Worm (Caenorhabditis elegans) whole organism, L1 larva: ENCODE results near the gene F38A5.22.
"Not testable (repeated sequence)": the region's sequence is repeated elsewhere in the genome, so short reads cannot be mapped to it uniquely, and the experiment has no call there.

Source experiments
- F16B12.6 ChIP-seq: fragments of 150-350 bp; optimal IDR thresholded peaks from 2 replicates; lab custom pipeline; 2014; ENCODE audit warnings: missing biosample characterization, missing genetic modification characterization
- Y116A8C.19 ChIP-seq: sonication (generic microtip); optimal IDR thresholded peaks from 2 replicates; lab custom pipeline; 2016; ENCODE audit warnings: missing compliant biosample characterization, missing genetic modification characterization, borderline replicate concordance
- aha-1 ChIP-seq: fragments of 150-350 bp; optimal IDR thresholded peaks from 2 replicates; lab custom pipeline; 2014; ENCODE audit warnings: missing biosample characterization, missing genetic modification characterization
- aly-2 ChIP-seq: fragments of 150-350 bp; optimal IDR thresholded peaks from 2 replicates; lab custom pipeline; 2014; ENCODE audit warnings: missing biosample characterization, missing genetic modification characterization
- ama-1 ChIP-seq: fragments of 150-350 bp; optimal IDR thresholded peaks from 2 replicates; lab custom pipeline; 2014
- blmp-1 ChIP-seq: fragments of 150-350 bp; optimal IDR thresholded peaks from 2 replicates; lab custom pipeline; 2014; ENCODE audit warnings: missing biosample characterization, missing genetic modification characterization
- ceh-8 ChIP-seq: fragments of 200-800 bp; sonication (Bioruptor generic); optimal IDR thresholded peaks from 2 replicates; lab custom pipeline; 2018; ENCODE audit warnings: mild to moderate bottlenecking, missing genetic modification characterization, moderate library complexity, missing compliant biosample characterization
- ceh-90 ChIP-seq: sonication (generic microtip); optimal IDR thresholded peaks from 2 replicates; lab custom pipeline; 2016; ENCODE audit warnings: missing genetic modification characterization, missing compliant biosample characterization
- efl-1 ChIP-seq, 4 experiments: fragments of 150-350 bp; optimal IDR thresholded peaks in 3 of 4; peaks in 1 of 4; 1 replicate in 1 of 4; 2 replicates in 3 of 4; lab custom pipeline; 2014; ENCODE audit warnings: missing biosample characterization in 2 of 4, missing genetic modification characterization in 2 of 4, missing genetic modification reagents in 2 of 4
- efl-3 ChIP-seq: fragments of 200-800 bp; sonication (Bioruptor generic); optimal IDR thresholded peaks from 2 replicates; lab custom pipeline; 2018; ENCODE audit warnings: mild to moderate bottlenecking, missing genetic modification characterization, missing compliant biosample characterization
- egl-27 ChIP-seq, 2 experiments: fragments of 150-350 bp in 1 of 2; sonication (generic microtip); optimal IDR thresholded peaks; 3 replicates each; lab custom pipeline; 2017 to 2018; ENCODE audit warnings: missing biosample characterization in 2 of 2, missing genetic modification characterization in 2 of 2, missing genetic modification reagents in 2 of 2
- elt-2 ChIP-seq: sonication (generic microtip); optimal IDR thresholded peaks from 2 replicates; lab custom pipeline; 2016; ENCODE audit warnings: missing genetic modification characterization, mild to moderate bottlenecking, inconsistent platforms, missing compliant biosample characterization, missing genetic modification reagents
- elt-3 ChIP-seq, 6 experiments: fragments of 150-350 bp in 1 of 6; sonication (generic microtip); optimal IDR thresholded peaks; 2 replicates each; lab custom pipeline; 2017 to 2018; ENCODE audit warnings: missing biosample characterization in 6 of 6, missing genetic modification characterization in 6 of 6, inconsistent platforms in 1 of 6
- fkh-10 ChIP-seq: sonication (generic microtip); optimal IDR thresholded peaks from 2 replicates; lab custom pipeline; 2017; ENCODE audit warnings: missing biosample characterization, missing genetic modification reagents, missing genetic modification characterization
- fkh-4 ChIP-seq: sonication (generic microtip); optimal IDR thresholded peaks from 2 replicates; lab custom pipeline; 2016; ENCODE audit warnings: missing compliant biosample characterization, missing genetic modification characterization, borderline replicate concordance
- grh-1 ChIP-seq: fragments of 200-800 bp; sonication (Bioruptor generic); IDR thresholded peaks from 2 replicates; pipeline ENCODE4 v1.3.6; 2022; ENCODE audit warnings: missing genetic modification reagents, missing genetic modification characterization, missing compliant biosample characterization
- hlh-17 ChIP-seq: fragments of 200-800 bp; sonication (Bioruptor generic); optimal IDR thresholded peaks from 2 replicates; lab custom pipeline; 2018; ENCODE audit warnings: missing genetic modification characterization, mild to moderate bottlenecking, missing compliant biosample characterization, moderate library complexity, borderline replicate concordance
- jun-1 ChIP-seq: fragments of 150-350 bp; optimal IDR thresholded peaks from 2 replicates; lab custom pipeline; 2014; ENCODE audit warnings: missing biosample characterization, missing genetic modification reagents, missing genetic modification characterization
- lin-13 ChIP-seq: fragments of 150-350 bp; optimal IDR thresholded peaks from 2 replicates; lab custom pipeline; 2014; ENCODE audit warnings: missing biosample characterization, missing genetic modification reagents, missing genetic modification characterization
- lin-14 ChIP-seq: fragments of 200-800 bp; sonication (Bioruptor generic); optimal IDR thresholded peaks from 2 replicates; lab custom pipeline; 2018; ENCODE audit warnings: mild to moderate bottlenecking, missing genetic modification characterization, moderate library complexity, missing compliant biosample characterization
- lin-15B ChIP-seq: fragments of 150-350 bp; sonication (generic microtip); optimal IDR thresholded peaks from 3 replicates; lab custom pipeline; 2014; ENCODE audit warnings: missing biosample characterization, missing genetic modification characterization
- lin-35 ChIP-seq, 2 experiments: fragments of 150-350 bp; optimal IDR thresholded peaks; 2 replicates each; lab custom pipeline; 2014; ENCODE audit warnings: missing biosample characterization in 2 of 2, missing genetic modification characterization in 2 of 2, missing genetic modification reagents in 2 of 2
- lir-3 ChIP-seq: sonication (generic microtip); optimal IDR thresholded peaks from 2 replicates; lab custom pipeline; 2016; ENCODE audit warnings: mild to moderate bottlenecking, missing genetic modification characterization, moderate library complexity, missing compliant biosample characterization; ENCODE audit not compliant: poor library complexity
- mef-2 ChIP-seq: fragments of 150-350 bp; optimal IDR thresholded peaks from 2 replicates; lab custom pipeline; 2014; ENCODE audit warnings: missing biosample characterization, missing genetic modification characterization
- nhr-12 ChIP-seq: sonication (generic microtip); optimal IDR thresholded peaks from 2 replicates; lab custom pipeline; 2017; ENCODE audit warnings: missing biosample characterization, missing genetic modification characterization
- nhr-19 ChIP-seq: fragments of 200-800 bp; sonication (Bioruptor generic); conservative IDR thresholded peaks from 2 replicates; pipeline ENCODE4 v1.3.6; 2022; ENCODE audit warnings: missing genetic modification characterization, missing compliant biosample characterization
- nhr-20 ChIP-seq: sonication (generic microtip); optimal IDR thresholded peaks from 2 replicates; lab custom pipeline; 2016; ENCODE audit warnings: mild to moderate bottlenecking, missing genetic modification characterization, missing compliant biosample characterization
- nhr-237 ChIP-seq: fragments of 150-350 bp; optimal IDR thresholded peaks from 2 replicates; lab custom pipeline; 2014; ENCODE audit warnings: missing biosample characterization, missing genetic modification characterization
- nhr-28 ChIP-seq: fragments of 150-350 bp; optimal IDR thresholded peaks from 2 replicates; lab custom pipeline; 2014; ENCODE audit warnings: missing biosample characterization, missing genetic modification characterization
- nhr-47 ChIP-seq: sonication (generic microtip); optimal IDR thresholded peaks from 2 replicates; lab custom pipeline; 2016; ENCODE audit warnings: mild to moderate bottlenecking, missing genetic modification characterization, moderate library complexity, missing compliant biosample characterization
- nhr-77 ChIP-seq: fragments of 150-350 bp; optimal IDR thresholded peaks from 2 replicates; lab custom pipeline; 2014; ENCODE audit warnings: missing biosample characterization, missing genetic modification characterization
- nhr-85 ChIP-seq: sonication (generic microtip); peaks from one replicate; lab custom pipeline; 2016; ENCODE audit warnings: missing genetic modification characterization, inconsistent platforms, missing compliant biosample characterization
- pqm-1 ChIP-seq: sonication (generic microtip); optimal IDR thresholded peaks from 3 replicates; lab custom pipeline; 2017; ENCODE audit warnings: missing biosample characterization, missing genetic modification characterization
- skn-1 ChIP-seq: fragments of 150-350 bp; optimal IDR thresholded peaks from 2 replicates; lab custom pipeline; 2014; ENCODE audit warnings: missing biosample characterization, missing genetic modification characterization
- snu-23 ChIP-seq: sonication (generic microtip); optimal IDR thresholded peaks from 2 replicates; lab custom pipeline; 2016; ENCODE audit warnings: missing genetic modification characterization, missing compliant biosample characterization
- sup-37 ChIP-seq: fragments of 200-800 bp; sonication (Bioruptor generic); optimal IDR thresholded peaks from 2 replicates; lab custom pipeline; 2018; ENCODE audit warnings: mild to moderate bottlenecking, missing genetic modification characterization, missing compliant biosample characterization
- unc-130 ChIP-seq: fragments of 150-350 bp; optimal IDR thresholded peaks from 2 replicates; lab custom pipeline; 2017; ENCODE audit warnings: missing biosample characterization, missing genetic modification characterization, inconsistent platforms
- unc-62 ChIP-seq: fragments of 150-350 bp; optimal IDR thresholded peaks from 2 replicates; lab custom pipeline; 2014; ENCODE audit warnings: missing biosample characterization, missing genetic modification reagents, missing genetic modification characterization
- unc-86 ChIP-seq: sonication (generic microtip); optimal IDR thresholded peaks from 2 replicates; lab custom pipeline; 2016; ENCODE audit warnings: missing genetic modification characterization, missing compliant biosample characterization
- xbp-1 ChIP-seq: sonication (generic microtip); optimal IDR thresholded peaks from 2 replicates; lab custom pipeline; 2016; ENCODE audit warnings: missing genetic modification characterization, missing compliant biosample characterization
- zag-1 ChIP-seq: fragments of 150-350 bp; optimal IDR thresholded peaks from 2 replicates; lab custom pipeline; 2014; ENCODE audit warnings: missing biosample characterization, missing genetic modification characterization
- zip-4 ChIP-seq: fragments of 200-800 bp; sonication (Bioruptor generic); optimal IDR thresholded peaks from 2 replicates; lab custom pipeline; 2018; ENCODE audit warnings: mild to moderate bottlenecking, missing genetic modification characterization, moderate library complexity, missing compliant biosample characterization
- ztf-11 ChIP-seq, 2 experiments: sonication (generic microtip); optimal IDR thresholded peaks; 2 replicates each; lab custom pipeline; 2016 to 2017; ENCODE audit warnings: missing genetic modification characterization in 2 of 2, missing biosample characterization in 1 of 2, missing compliant biosample characterization in 1 of 2

The F38A5.22 gene

DNA sequence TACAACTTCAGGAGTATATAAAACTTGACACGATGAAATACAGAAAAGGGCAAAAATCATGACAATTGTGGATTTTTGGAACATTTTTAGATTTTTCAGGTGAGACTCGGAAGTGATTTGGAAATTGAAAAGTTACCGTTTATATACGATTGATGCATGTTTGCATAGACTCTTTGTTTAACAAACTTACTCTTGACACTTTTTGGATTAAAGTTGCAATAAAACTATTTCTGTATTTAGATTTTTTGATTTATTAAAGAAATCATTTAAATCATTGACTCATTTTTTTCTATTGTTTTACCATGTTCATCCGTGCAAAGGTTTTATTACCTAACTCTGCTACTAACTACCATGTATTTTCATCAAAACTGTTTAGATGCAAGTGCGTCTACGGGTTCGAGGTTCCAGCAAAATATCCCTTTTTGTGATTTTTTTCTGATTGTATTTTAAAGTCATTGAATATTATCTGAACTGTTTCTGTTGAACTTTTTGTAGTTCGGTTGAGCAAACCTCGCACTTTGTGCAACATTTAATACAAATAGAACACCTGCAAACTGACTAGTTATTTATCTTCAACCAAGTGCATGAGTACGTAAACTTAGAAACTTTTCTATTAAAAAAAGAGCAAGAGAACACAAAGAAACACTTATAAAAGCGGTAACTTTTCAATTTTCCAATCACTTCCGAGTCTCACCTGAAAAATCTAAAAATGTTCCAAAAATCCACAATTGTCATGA, 4.6 kb downstream of the F38A5.22 start, which contains the start of the genes nspb-1 and nspb-2:
nspb-1 (minus strand) TSS at position 101 of the 737 bp plus-strand sequence.
nspb-2 (plus strand) TSS at position 687 of the 737 bp plus-strand sequence.
- not testable (repeated sequence) for TF ChIP-seq Y116A8C.19, unc-130, nhr-77 (tag; lab: Kevin White, UChicago)
- TF ChIP-seq, all 84 proteins: peak for 0; not testable (repeated sequence) for 84

DNA sequence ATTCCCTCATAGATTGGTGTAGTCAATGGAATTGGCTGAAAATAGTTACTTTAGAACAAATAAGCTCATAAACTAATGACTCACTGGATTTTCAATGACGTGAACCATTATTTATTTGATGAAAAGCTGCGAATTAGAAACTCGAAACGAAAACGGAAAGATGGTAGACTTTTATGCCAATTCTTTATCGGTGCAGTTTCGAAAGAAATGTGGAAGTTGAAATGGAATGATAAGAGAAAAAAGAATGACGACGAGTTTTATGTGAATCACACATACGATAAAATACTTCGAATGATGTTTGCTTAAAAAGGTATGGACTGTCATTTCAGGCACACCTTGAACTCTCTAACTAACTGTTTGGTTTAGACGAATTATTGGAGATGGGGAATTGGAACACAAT, 5.7 kb downstream of the F38A5.22 start, which contains the start of the genes lec-11 and irld-7:
lec-11 (minus strand) TSS at position 126 of the 400 bp plus-strand sequence.
irld-7 (plus strand) TSS at position 332 of the 400 bp plus-strand sequence.
- TF ChIP-seq elt-2 (tag; lab: Kevin White, UChicago) (peak; percentile 46), xbp-1 (tag; lab: Kevin White, UChicago) (no peak)

DNA sequence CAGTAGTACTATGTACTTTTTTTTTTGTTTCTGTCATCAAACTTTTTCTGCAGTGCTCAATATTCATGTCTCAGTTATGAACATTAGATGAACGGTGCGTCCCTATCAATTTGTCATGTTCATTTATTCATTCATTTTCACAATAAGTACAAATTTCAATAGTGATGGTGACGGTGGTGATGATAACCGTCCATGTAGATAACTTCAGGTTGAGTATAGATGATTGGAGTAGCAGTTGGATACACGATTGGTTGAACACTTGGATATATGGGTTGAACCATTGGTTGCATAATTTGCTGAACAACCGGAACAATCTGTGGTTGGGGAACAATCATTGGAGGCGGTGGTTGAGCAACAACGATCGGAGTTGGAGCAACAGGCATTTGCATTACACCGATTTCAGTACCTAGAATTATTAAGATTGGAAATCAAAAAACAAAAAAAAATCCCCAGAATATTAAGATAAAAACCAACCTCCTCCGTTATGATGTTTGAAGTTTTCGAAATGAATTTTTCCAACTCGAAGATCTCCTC, 7.6 kb downstream of the F38A5.22 start:
- TF ChIP-seq nhr-20 (tag; lab: Kevin White, UChicago), result no peak
- no peak for TF ChIP-seq jun-1
- no peak for TF ChIP-seq snu-23
- TF ChIP-seq fkh-4 (tag; lab: Kevin White, UChicago), result no peak
- TF ChIP-seq mef-2 (tag; lab: Kevin White, UChicago), result no peak
- no peak for TF ChIP-seq efl-1 (optimal IDR thresholded peaks at IDR 0.05; lab: Kevin White, UChicago)
- no peak for TF ChIP-seq efl-1 (GFP tag; optimal IDR thresholded peaks at IDR 0.05 in 1 of 2; lab: Kevin White, UChicago)

DNA sequence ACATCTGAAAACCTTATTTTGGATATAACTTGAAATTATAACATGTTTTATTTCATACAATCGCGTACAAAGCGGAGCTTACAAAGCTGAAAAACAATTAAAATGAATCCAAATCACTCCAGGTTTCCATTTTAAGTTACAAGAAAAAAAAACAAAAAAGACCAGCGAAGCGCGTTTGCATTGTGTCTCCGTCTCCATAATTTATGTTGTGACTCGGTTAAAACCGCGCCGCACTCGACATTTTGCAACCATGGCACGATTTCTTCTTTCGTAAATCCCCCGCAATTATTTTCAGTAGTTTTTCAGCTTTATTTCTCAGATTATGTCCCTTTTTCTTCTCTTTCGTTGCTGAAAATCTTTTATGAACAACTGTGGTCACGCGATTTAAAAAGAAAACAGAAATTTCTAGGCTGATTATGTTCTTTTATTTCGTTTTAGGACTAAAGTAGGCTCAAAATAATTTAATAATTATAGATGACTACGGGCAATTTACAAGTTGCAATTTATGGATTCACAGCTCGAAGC, 10.3 kb downstream of the F38A5.22 start, which contains the start of the genes F38A5.2 and dnj-11:
F38A5.2 (minus strand) TSS at position 4 of the 525 bp plus-strand sequence.
dnj-11 (plus strand) TSS at position 475 of the 525 bp plus-strand sequence.
- TF ChIP-seq zag-1 (tag; lab: Kevin White, UChicago) (no peak), lin-35 (GFP tag; optimal IDR thresholded peaks at IDR 0.05; lab: Kevin White, UChicago) (peak; percentile 86 to 91), nhr-85 (peak; percentile 92), fkh-4 (tag; lab: Kevin White, UChicago) (no peak), lin-13 (GFP tag; lab: Kevin White, UChicago) (peak; percentile 70), grh-1 (GFP tag; lab: Robert Waterston, UW) (peak; percentile 74), ceh-8 (GFP tag; lab: Kevin White, UChicago) (no peak), F16B12.6 (tag; lab: Kevin White, UChicago) (peak; percentile 60), sup-37 (GFP tag; lab: Kevin White, UChicago) (peak; percentile 7), fkh-10 (GFP tag; lab: Kevin White, UChicago) (peak; percentile 65), nhr-19 (GFP tag; lab: Robert Waterston, UW) (peak; percentile 82), blmp-1 (tag; lab: Kevin White, UChicago) (peak; percentile 72), pqm-1 (tag; lab: Kevin White, UChicago) (no peak), aly-2 (tag; lab: Kevin White, UChicago) (peak; percentile 85), hlh-17 (GFP tag; lab: Kevin White, UChicago) (no peak), unc-86 (tag; lab: Kevin White, UChicago) (peak; percentile 80), lin-15B (tag; lab: Kevin White, UChicago) (peak; percentile 91), zip-4 (GFP tag; lab: Kevin White, UChicago) (peak; percentile 58), efl-3 (GFP tag; lab: Kevin White, UChicago) (no peak), nhr-47 (tag; lab: Kevin White, UChicago) (peak; percentile 88), unc-130 (tag; lab: Kevin White, UChicago) (peak; percentile 90), skn-1 (tag; lab: Kevin White, UChicago) (peak; percentile 90), ama-1 (lab: Kevin White, UChicago) (no peak), egl-27 (tag; optimal IDR thresholded peaks at IDR 0.05; lab: Kevin White, UChicago) (no peak), nhr-237 (tag; lab: Kevin White, UChicago) (peak; percentile 52), aha-1 (peak; percentile 13), lir-3 (tag; lab: Kevin White, UChicago) (peak; percentile 66), ztf-11 (tag; optimal IDR thresholded peaks at IDR 0.05; lab: Kevin White, UChicago) (peak in 1 of 2 experiments; percentile 48), ceh-90 (tag; lab: Kevin White, UChicago) (no peak), unc-62 (GFP tag; lab: Kevin White, UChicago) (no peak), nhr-12 (tag; lab: Kevin White, UChicago) (no peak), lin-14 (GFP tag; lab: Kevin White, UChicago) (peak; percentile 89), nhr-28 (tag; lab: Kevin White, UChicago) (no peak), elt-3 (tag; optimal IDR thresholded peaks at IDR 0.05; lab: Kevin White, UChicago) (peak in 2 of 6 experiments; percentile 64 to 89)
